Fruit fly (Drosophila melanogaster) S2 (cell line): Measurements from ENCODE around the gene CG13069.

Experiments
- CG8478 ChIP-seq: fragments of >200 bp; optimal IDR thresholded peaks from 2 replicates; lab custom pipeline; 2018
- CTCF ChIP-seq, 2 experiments: fragments of >200 bp; optimal IDR thresholded peaks; 2 replicates each; lab custom pipeline; 2018

DNA sequence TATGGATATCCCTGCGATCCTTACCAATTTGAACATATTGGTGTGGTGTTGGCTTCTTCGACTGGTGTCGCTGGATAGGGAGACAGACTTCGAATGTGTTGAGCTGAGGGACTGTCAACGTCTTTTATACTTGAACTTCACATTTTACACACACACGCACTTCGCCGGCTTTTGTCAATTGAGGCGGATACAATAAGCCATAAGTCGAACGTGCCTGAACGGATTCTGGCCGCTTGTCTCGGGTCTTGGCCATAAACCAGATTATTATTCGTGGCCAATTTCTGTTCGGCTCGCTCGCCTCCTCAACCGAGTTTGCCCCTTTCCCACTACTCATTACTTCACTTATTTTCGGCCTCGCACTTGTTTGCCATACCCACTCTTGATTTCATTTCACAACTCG lies 37.9 kb downstream of the CG13069 start, which contains the start of gene CG13044:
- TF ChIP-seq CG8478 (lab: Kevin White, UChicago) (no peak), CTCF (optimal IDR thresholded peaks at IDR 0.05; lab: Kevin White, UChicago) (no peak)
